Worm (Caenorhabditis elegans) whole organism, young adult: ENCODE results near the gene srw-129.

Source experiments
- B0019.2 ChIP-seq: fragments of 200-800 bp; sonication (Bioruptor generic); conservative IDR thresholded peaks from 2 replicates; pipeline ENCODE4 v1.3.6; 2022; ENCODE audit warnings: missing genetic modification reagents, missing genetic modification characterization, missing compliant biosample characterization
- B0261.1 ChIP-seq: sonication (generic microtip); optimal IDR thresholded peaks from 2 replicates; lab custom pipeline; 2016; ENCODE audit warnings: mild to moderate bottlenecking, missing genetic modification characterization, moderate library complexity, missing compliant biosample characterization
- C06A6.2 ChIP-seq: fragments of 200-800 bp; sonication (Bioruptor generic); conservative IDR thresholded peaks from 2 replicates; pipeline ENCODE4 v1.3.6; 2022; ENCODE audit warnings: missing genetic modification characterization, missing compliant biosample characterization
- C17E4.6 ChIP-seq: fragments of 200-800 bp; sonication (Bioruptor generic); IDR thresholded peaks from 2 replicates; pipeline ENCODE4 v1.3.6; 2022; ENCODE audit warnings: missing genetic modification reagents, missing genetic modification characterization, missing compliant biosample characterization
- F23B12.7 ChIP-seq: sonication (generic microtip); optimal IDR thresholded peaks from 2 replicates; lab custom pipeline; 2017; ENCODE audit warnings: missing genetic modification characterization, mild to moderate bottlenecking, missing compliant biosample characterization, antibody characterized with exemption, moderate library complexity; ENCODE audit not compliant: insufficient read depth
- F49E8.2 ChIP-seq: sonication (generic microtip); optimal IDR thresholded peaks from 3 replicates; lab custom pipeline; 2017; ENCODE audit warnings: missing genetic modification characterization, mild to moderate bottlenecking, missing compliant biosample characterization, antibody characterized with exemption, moderate library complexity; ENCODE audit not compliant: insufficient read depth
- F57A8.1 ChIP-seq: fragments of 200-800 bp; sonication (Bioruptor generic); optimal IDR thresholded peaks from 2 replicates; lab custom pipeline; 2018; ENCODE audit warnings: mild to moderate bottlenecking, missing genetic modification characterization, moderate library complexity, missing compliant biosample characterization
- F57C9.4 ChIP-seq: sonication (generic microtip); optimal IDR thresholded peaks from 2 replicates; lab custom pipeline; 2017; ENCODE audit warnings: mild to moderate bottlenecking, missing genetic modification characterization, missing compliant biosample characterization
- K11D2.4 ChIP-seq: fragments of 200-800 bp; sonication (Bioruptor generic); IDR thresholded peaks from 2 replicates; pipeline ENCODE4 v1.3.6; 2022; ENCODE audit warnings: missing genetic modification reagents, missing genetic modification characterization, missing compliant biosample characterization
- K12H6.12 ChIP-seq: fragments of 200-800 bp; sonication (Bioruptor generic); optimal IDR thresholded peaks from 2 replicates; lab custom pipeline; 2018; ENCODE audit warnings: mild to moderate bottlenecking, missing genetic modification characterization, missing compliant biosample characterization
- Y79H2A.3 ChIP-seq: fragments of 200-800 bp; sonication (Bioruptor generic); conservative IDR thresholded peaks from 2 replicates; pipeline ENCODE4 v1.3.6; 2022; ENCODE audit warnings: missing genetic modification reagents, missing genetic modification characterization, missing compliant biosample characterization
- cebp-1 ChIP-seq, 2 experiments: fragments of 200-800 bp in 1 of 2; sonication (Bioruptor generic) in 1 of 2; sonication (generic microtip) in 1 of 2; IDR thresholded peaks in 1 of 2; optimal IDR thresholded peaks in 1 of 2; 2 replicates each; pipeline versions ENCODE4 v1.3.6 to Lab custom; 2017 to 2022; ENCODE audit warnings: missing compliant biosample characterization in 2 of 2, missing genetic modification characterization in 2 of 2, mild to moderate bottlenecking in 1 of 2, missing genetic modification reagents in 1 of 2, moderate library complexity in 1 of 2
- ceh-27 ChIP-seq: fragments of 200-800 bp; sonication (Bioruptor generic); optimal IDR thresholded peaks from 2 replicates; lab custom pipeline; 2018; ENCODE audit warnings: mild to moderate bottlenecking, missing genetic modification characterization, moderate library complexity, missing compliant biosample characterization
- ceh-40 ChIP-seq: fragments of 200-800 bp; sonication (Bioruptor generic); IDR thresholded peaks from 2 replicates; pipeline ENCODE4 v1.3.6; 2022; ENCODE audit warnings: missing genetic modification characterization, missing compliant biosample characterization
- ceh-79 ChIP-seq: sonication (generic microtip); optimal IDR thresholded peaks from 2 replicates; lab custom pipeline; 2017; ENCODE audit warnings: mild to moderate bottlenecking, missing genetic modification characterization, missing compliant biosample characterization
- egl-44 ChIP-seq: fragments of 200-800 bp; sonication (Bioruptor generic); IDR thresholded peaks from 2 replicates; pipeline ENCODE4 v1.3.6; 2022; ENCODE audit warnings: missing genetic modification reagents, missing genetic modification characterization, missing compliant biosample characterization
- ets-4 ChIP-seq: fragments of 200-800 bp; sonication (Bioruptor generic); optimal IDR thresholded peaks from 2 replicates; lab custom pipeline; 2018; ENCODE audit warnings: mild to moderate bottlenecking, missing genetic modification characterization, missing compliant biosample characterization
- gei-17 ChIP-seq: fragments of 200-800 bp; sonication (Bioruptor generic); optimal IDR thresholded peaks from 2 replicates; lab custom pipeline; 2018; ENCODE audit warnings: mild to moderate bottlenecking, missing genetic modification characterization, missing compliant biosample characterization
- him-1 ChIP-seq: sonication (generic microtip); optimal IDR thresholded peaks from 2 replicates; lab custom pipeline; 2016; ENCODE audit warnings: missing genotype, missing genetic modification reagents, missing genetic modification characterization, missing compliant biosample characterization
- hlh-12 ChIP-seq: sonication (generic microtip); optimal IDR thresholded peaks from 2 replicates; lab custom pipeline; 2016; ENCODE audit warnings: missing genetic modification characterization, missing compliant biosample characterization
- hlh-26 ChIP-seq: fragments of 200-800 bp; sonication (Bioruptor generic); conservative IDR thresholded peaks from 2 replicates; pipeline ENCODE4 v1.3.6; 2022; ENCODE audit warnings: missing genetic modification reagents, missing genetic modification characterization, missing compliant biosample characterization
- hmg-20 ChIP-seq: fragments of 200-800 bp; sonication (Bioruptor generic); IDR thresholded peaks from 2 replicates; pipeline ENCODE4 v1.3.6; 2022; ENCODE audit warnings: missing genetic modification reagents, missing genetic modification characterization, missing compliant biosample characterization
- let-607 ChIP-seq, 2 experiments: fragments of 200-800 bp in 1 of 2; sonication (Bioruptor generic) in 1 of 2; sonication (generic microtip) in 1 of 2; optimal IDR thresholded peaks; 2 replicates each; lab custom pipeline; 2016 to 2018; ENCODE audit warnings: mild to moderate bottlenecking in 2 of 2, missing compliant biosample characterization in 2 of 2, missing genetic modification characterization in 2 of 2, moderate library complexity in 2 of 2, missing genotype in 1 of 2
- nfyb-1 ChIP-seq: fragments of 200-800 bp; sonication (Bioruptor generic); IDR thresholded peaks from 2 replicates; pipeline ENCODE4 v1.3.6; 2022; ENCODE audit warnings: missing genetic modification reagents, missing genetic modification characterization, missing compliant biosample characterization
- pbrm-1 ChIP-seq: fragments of 200-800 bp; sonication (Bioruptor generic); IDR thresholded peaks from 2 replicates; pipeline ENCODE4 v1.3.6; 2022; ENCODE audit warnings: missing genetic modification reagents, missing genetic modification characterization, missing compliant biosample characterization
- rcor-1 ChIP-seq: fragments of 200-800 bp; sonication (Bioruptor generic); IDR thresholded peaks from 2 replicates; pipeline ENCODE4 v1.3.6; 2022; ENCODE audit warnings: missing genetic modification reagents, missing genetic modification characterization, missing compliant biosample characterization
- repo-1 ChIP-seq: sonication (generic microtip); optimal IDR thresholded peaks from 2 replicates; lab custom pipeline; 2017; ENCODE audit warnings: mild to moderate bottlenecking, missing genetic modification characterization, missing compliant biosample characterization
- rpc-1 ChIP-seq, 2 experiments: fragments of 150-350 bp in 1 of 2; sonication (generic microtip) in 1 of 2; optimal IDR thresholded peaks; 2 replicates each; lab custom pipeline; 2014 to 2018; ENCODE audit warnings: missing biosample characterization in 1 of 2, missing genetic modification characterization in 1 of 2, missing genetic modification reagents in 1 of 2, missing genotype in 1 of 2
- sea-2 ChIP-seq: fragments of 200-800 bp; sonication (Bioruptor generic); IDR thresholded peaks from 2 replicates; pipeline ENCODE4 v1.3.6; 2022; ENCODE audit warnings: missing genetic modification characterization, missing compliant biosample characterization
- snpc-1.1 ChIP-seq: sonication (generic microtip); optimal IDR thresholded peaks from 2 replicates; lab custom pipeline; 2017; ENCODE audit warnings: missing genetic modification characterization, mild to moderate bottlenecking, missing compliant biosample characterization, antibody characterized with exemption, moderate library complexity, missing genotype, missing genetic modification reagents; ENCODE audit not compliant: insufficient read depth
- snpc-3.4 ChIP-seq: sonication (generic microtip); optimal IDR thresholded peaks from 2 replicates; lab custom pipeline; 2017; ENCODE audit warnings: missing genetic modification characterization, mild to moderate bottlenecking, missing compliant biosample characterization, antibody characterized with exemption, moderate library complexity, missing genotype, missing genetic modification reagents
- sptf-2 ChIP-seq: fragments of 200-800 bp; sonication (Bioruptor generic); optimal IDR thresholded peaks from 2 replicates; lab custom pipeline; 2018; ENCODE audit warnings: mild to moderate bottlenecking, missing genetic modification characterization, missing compliant biosample characterization
- tbx-9 ChIP-seq: sonication (generic microtip); optimal IDR thresholded peaks from 2 replicates; lab custom pipeline; 2016; ENCODE audit warnings: borderline replicate concordance, missing genetic modification characterization, inconsistent platforms, missing compliant biosample characterization
- unc-130 ChIP-seq: sonication (generic microtip); optimal IDR thresholded peaks from 2 replicates; lab custom pipeline; 2016; ENCODE audit warnings: missing genetic modification reagents, missing genetic modification characterization, missing compliant biosample characterization
- zfh-2 ChIP-seq: fragments of 200-800 bp; sonication (Bioruptor generic); conservative IDR thresholded peaks from 2 replicates; pipeline ENCODE4 v1.3.6; 2022; ENCODE audit warnings: missing genetic modification reagents, missing genetic modification characterization, missing compliant biosample characterization
- ztf-22 ChIP-seq: fragments of 200-800 bp; sonication (Bioruptor generic); optimal IDR thresholded peaks from 2 replicates; lab custom pipeline; 2018; ENCODE audit warnings: mild to moderate bottlenecking, missing genetic modification characterization, moderate library complexity, missing compliant biosample characterization

Gene srw-129

DNA sequence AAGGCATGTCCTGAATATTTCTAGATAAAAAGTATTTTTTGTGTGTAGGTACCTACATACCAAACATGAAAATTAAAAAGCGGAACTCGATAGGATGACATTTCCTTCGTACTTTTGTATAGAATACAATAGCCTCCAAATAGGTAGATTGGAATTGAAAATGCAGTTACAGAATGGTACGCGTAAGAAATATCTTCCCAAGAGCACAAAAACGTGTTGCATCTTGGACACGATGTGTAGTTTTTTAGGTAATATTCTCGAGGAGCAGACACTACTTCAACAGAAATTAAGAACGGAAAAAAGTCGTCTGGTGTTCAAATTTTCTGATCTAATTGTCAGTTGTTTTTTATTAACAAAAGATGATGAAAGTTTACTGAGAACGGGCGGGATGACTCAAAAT lies 15.7 kb downstream of the srw-129 start, which contains the start of gene srh-85:
Gene srh-85, minus strand, starts transcription at position 101 of the 400 bp plus-strand sequence.
- TF ChIP-seq unc-130 (GFP tag; lab: Kevin White, UChicago), result no peak
- no peak for TF ChIP-seq gei-17 (GFP tag; lab: Kevin White, UChicago)
- TF ChIP-seq nfyb-1 (GFP tag; lab: Robert Waterston, UW), result no peak
- no peak for TF ChIP-seq rcor-1 (GFP tag; lab: Robert Waterston, UW)
- no peak for TF ChIP-seq egl-44 (GFP tag; lab: Robert Waterston, UW)
- no peak for TF ChIP-seq K11D2.4 (GFP tag; lab: Robert Waterston, UW)
- no peak for TF ChIP-seq ceh-79
- TF ChIP-seq zfh-2 (GFP tag; lab: Robert Waterston, UW), result no peak
- TF ChIP-seq Y79H2A.3 (GFP tag; lab: Robert Waterston, UW), result no peak
- no peak for TF ChIP-seq F57C9.4 (tag; lab: Kevin White, UChicago)
- no peak for TF ChIP-seq K12H6.12 (tag; lab: Kevin White, UChicago)
- no peak for TF ChIP-seq F57A8.1 (GFP tag; lab: Kevin White, UChicago)
- TF ChIP-seq sea-2, result no peak
- no peak for TF ChIP-seq F23B12.7 (tag; lab: Kevin White, UChicago)

DNA sequence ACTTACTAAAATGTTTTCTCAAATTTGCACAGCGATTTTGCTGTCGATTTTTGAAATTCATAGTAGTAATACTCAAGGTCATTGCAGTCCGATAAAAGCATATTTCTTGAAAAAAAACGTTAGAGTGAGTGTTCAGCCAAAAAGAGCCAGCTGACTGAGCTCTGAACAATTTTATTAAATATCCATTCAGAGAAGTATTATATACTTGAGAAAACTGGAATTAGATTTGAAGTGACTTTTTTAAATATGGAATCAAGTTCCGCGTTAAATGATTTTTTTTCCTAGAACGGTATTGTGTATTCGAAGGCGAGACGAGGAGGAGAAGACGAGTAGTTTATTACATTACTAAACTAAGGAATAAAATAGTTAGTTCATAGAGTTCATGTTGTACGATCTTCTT lies 19.7 kb downstream of the srw-129 start, which contains the start of gene srw-121:
Gene srw-121, minus strand, starts transcription at position 101 of the 400 bp plus-strand sequence.
- no peak for TF ChIP-seq hlh-26

DNA sequence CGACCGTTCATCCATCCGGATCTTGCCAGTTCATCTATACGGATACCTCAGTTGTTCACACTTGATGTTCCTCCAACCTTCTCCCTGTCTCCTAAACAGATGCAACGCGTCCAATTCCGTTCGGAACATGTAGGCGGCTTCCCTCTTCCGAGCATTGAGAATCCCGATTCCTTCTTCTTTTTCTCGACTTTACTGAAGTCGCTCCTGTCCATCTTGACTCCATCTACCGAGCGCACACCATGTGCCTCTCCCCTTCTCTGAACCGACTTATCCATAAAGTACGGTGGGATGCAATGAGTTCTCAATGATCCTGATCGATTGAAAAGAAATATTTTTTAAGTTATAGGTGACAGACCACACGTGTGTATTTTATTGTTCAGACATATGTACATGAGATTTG lies 20.3 kb downstream of the srw-129 start:
- TF ChIP-seq C17E4.6 (GFP tag; lab: Robert Waterston, UW) (no peak), tbx-9 (tag; lab: Kevin White, UChicago) (no peak), F49E8.2 (tag; lab: Kevin White, UChicago) (no peak), ets-4 (no peak), hlh-12 (tag; lab: Kevin White, UChicago) (no peak), him-1 (tag; lab: Kevin White, UChicago) (no peak), B0019.2 (GFP tag; lab: Robert Waterston, UW) (no peak), ceh-27 (no peak), C06A6.2 (GFP tag; lab: Robert Waterston, UW) (no peak), repo-1 (tag; lab: Kevin White, UChicago) (no peak), cebp-1 (GFP tag; IDR thresholded peaks at IDR 0.05; lab: Robert Waterston, UW) (no peak), cebp-1 (tag; optimal IDR thresholded peaks at IDR 0.05; lab: Kevin White, UChicago) (no peak), pbrm-1 (GFP tag; lab: Robert Waterston, UW) (no peak), ceh-40 (GFP tag; lab: Robert Waterston, UW) (no peak), rpc-1 (optimal IDR thresholded peaks at IDR 0.05; lab: Kevin White, UChicago) (no peak), rpc-1 (tag; optimal IDR thresholded peaks at IDR 0.05; lab: Kevin White, UChicago) (no peak), gei-17 (GFP tag; lab: Kevin White, UChicago) (no peak), unc-130 (GFP tag; lab: Kevin White, UChicago) (no peak), hmg-20 (GFP tag; lab: Robert Waterston, UW) (no peak)
- TF ChIP-seq, all 124 proteins: peak for 0

DNA sequence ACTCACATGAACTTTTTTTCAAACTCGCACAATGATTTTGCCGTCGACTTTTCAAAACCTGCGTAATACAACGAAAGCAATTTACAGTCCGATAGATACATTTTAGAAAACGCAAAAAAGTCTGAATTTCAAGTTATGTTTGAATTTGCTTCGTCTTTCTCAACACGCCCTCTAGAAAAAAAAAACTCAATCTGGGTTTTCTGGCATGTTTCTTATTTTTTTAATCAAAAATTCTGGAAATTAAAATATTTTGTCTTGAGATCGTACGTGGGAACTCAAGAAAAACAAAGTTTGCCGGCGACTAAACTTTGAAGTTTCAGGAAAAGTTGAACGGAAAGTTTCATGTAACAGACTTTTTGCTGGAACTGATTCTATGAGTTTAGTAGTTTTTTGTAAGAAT lies 22.1 kb downstream of the srw-129 start, which contains the start of gene srw-115:
Gene srw-115, minus strand, starts transcription at position 101 of the 400 bp plus-strand sequence.
- no peak for TF ChIP-seq sptf-2 (GFP tag; lab: Kevin White, UChicago)
- TF ChIP-seq ztf-22 (GFP tag; lab: Kevin White, UChicago), result no peak
- no peak for TF ChIP-seq snpc-3.4 (tag; lab: Kevin White, UChicago)
- TF ChIP-seq B0261.1, result no peak
- no peak for TF ChIP-seq F23B12.7 (tag; lab: Kevin White, UChicago)
- no peak for TF ChIP-seq zfh-2 (GFP tag; lab: Robert Waterston, UW)
- TF ChIP-seq him-1 (tag; lab: Kevin White, UChicago), result no peak
- no peak for TF ChIP-seq let-607 (tag; optimal IDR thresholded peaks at IDR 0.05; lab: Kevin White, UChicago)
- no peak for TF ChIP-seq snpc-1.1
